Worm (Caenorhabditis elegans) whole organism, mixed stage, embryonic: ENCODE data around the gene srp-2.

Experiments used
- M03D4.4 ChIP-seq: sonication (generic microtip); optimal IDR thresholded peaks from 2 replicates; lab custom pipeline; 2017; ENCODE audit warnings: mild to moderate bottlenecking, missing genetic modification characterization, missing compliant biosample characterization
- ceh-83 ChIP-seq: fragments of 200-800 bp; sonication (Bioruptor generic); optimal IDR thresholded peaks from 2 replicates; lab custom pipeline; 2018; ENCODE audit warnings: mild to moderate bottlenecking, missing genetic modification characterization, missing compliant biosample characterization
- ces-1 ChIP-seq: fragments of 150-350 bp; optimal IDR thresholded peaks from 2 replicates; lab custom pipeline; 2014; ENCODE audit warnings: missing biosample characterization, missing genetic modification reagents, missing genetic modification characterization
- elt-1 ChIP-seq: sonication (generic microtip); optimal IDR thresholded peaks from 2 replicates; lab custom pipeline; 2017; ENCODE audit warnings: missing genetic modification characterization, mild to moderate bottlenecking, missing compliant biosample characterization, antibody characterized with exemption, moderate library complexity, borderline replicate concordance; ENCODE audit not compliant: insufficient read depth
- elt-3 ChIP-seq: fragments of 150-350 bp; optimal IDR thresholded peaks from 2 replicates; lab custom pipeline; 2014; ENCODE audit warnings: missing biosample characterization, missing genetic modification characterization
- ham-2 ChIP-seq: fragments of 200-800 bp; sonication (Bioruptor generic); optimal IDR thresholded peaks from 2 replicates; lab custom pipeline; 2018; ENCODE audit warnings: mild to moderate bottlenecking, missing genetic modification characterization, missing compliant biosample characterization
- lin-13 ChIP-seq: fragments of 150-350 bp; optimal IDR thresholded peaks from 2 replicates; lab custom pipeline; 2014; ENCODE audit warnings: missing biosample characterization, missing genetic modification characterization
- nhr-12 ChIP-seq: fragments of 150-350 bp; optimal IDR thresholded peaks from 2 replicates; lab custom pipeline; 2014; ENCODE audit warnings: missing biosample characterization, missing genetic modification characterization
- nhr-2 ChIP-seq: fragments of 150-350 bp; optimal IDR thresholded peaks from 2 replicates; lab custom pipeline; 2014; ENCODE audit warnings: missing biosample characterization, missing genetic modification characterization
- nhr-237 ChIP-seq: fragments of 150-350 bp; optimal IDR thresholded peaks from 2 replicates; lab custom pipeline; 2014; ENCODE audit warnings: missing biosample characterization, missing genetic modification characterization
- pha-4 ChIP-seq: fragments of 150-350 bp; optimal IDR thresholded peaks from 2 replicates; lab custom pipeline; 2018; ENCODE audit warnings: missing biosample characterization, missing genetic modification reagents, missing genetic modification characterization
- snpc-4 ChIP-seq: fragments of 150-350 bp; optimal IDR thresholded peaks from 2 replicates; lab custom pipeline; 2014; ENCODE audit warnings: missing biosample characterization, missing genetic modification characterization
- tbx-8 ChIP-seq: fragments of 200-800 bp; sonication (Bioruptor generic); optimal IDR thresholded peaks from 2 replicates; lab custom pipeline; 2018; ENCODE audit warnings: mild to moderate bottlenecking, missing genetic modification characterization, moderate library complexity, missing compliant biosample characterization
- ztf-11 ChIP-seq: fragments of 150-350 bp; optimal IDR thresholded peaks from 2 replicates; lab custom pipeline; 2014; ENCODE audit warnings: missing biosample characterization, missing genetic modification characterization

The srp-2 gene

ce11 chrV:810281-810862 is 47.9 kb downstream of the srp-2 start, which contains the start of gene R13D11.4:
R13D11.4 (plus strand) TSS chrV:810812.
- TF ChIP-seq ces-1 (GFP tag; lab: Kevin White, UChicago), result peak; percentile 67
- TF ChIP-seq nhr-12 (tag; lab: Kevin White, UChicago), result no peak
- no peak for TF ChIP-seq snpc-4 (tag; lab: Kevin White, UChicago)
- TF ChIP-seq ham-2, result no peak

- no peak for TF ChIP-seq nhr-237 (tag; lab: Kevin White, UChicago)
- no peak for TF ChIP-seq ztf-11 (tag; lab: Kevin White, UChicago)
- no peak for TF ChIP-seq ces-1 (GFP tag; lab: Kevin White, UChicago)
- TF ChIP-seq ceh-83, result no peak
- no peak for TF ChIP-seq nhr-2 (tag; lab: Kevin White, UChicago)
- no peak for TF ChIP-seq lin-13
- no peak for TF ChIP-seq elt-3
- no peak for TF ChIP-seq elt-1 (tag; lab: Kevin White, UChicago)
- no peak for TF ChIP-seq tbx-8 (GFP tag; lab: Kevin White, UChicago)
- no peak for TF ChIP-seq ham-2
- TF ChIP-seq pha-4, result no peak
- no peak for TF ChIP-seq M03D4.4 (tag; lab: Kevin White, UChicago)
These were observed 50.7 kb downstream of the srp-2 start, which contains the start of gene R13D11.10 for ce11 chrV:813101-813500. R13D11.10 (minus strand) TSS chrV:813201.
